Fruit fly (Drosophila melanogaster) whole organism, embryonic: Measurements from ENCODE around the gene CG32708.

Source experiments
- Asciz ChIP-seq: fragments of 200-800 bp; sonication (Bioruptor generic); optimal IDR thresholded peaks from 2 replicates; lab custom pipeline; 2017; ENCODE audit warnings: missing biosample characterization, mild to moderate bottlenecking, missing genetic modification characterization, missing genetic modification reagents
- CG10274 ChIP-seq: fragments of 200-800 bp; sonication (Bioruptor generic); optimal IDR thresholded peaks from 3 replicates; lab custom pipeline; 2017; ENCODE audit warnings: missing biosample characterization, mild to moderate bottlenecking, missing genetic modification characterization
- Hr51 ChIP-seq, 2 experiments: fragments of 200-800 bp; sonication (Bioruptor generic); optimal IDR thresholded peaks; 2 replicates in 1 of 2; 3 replicates in 1 of 2; lab custom pipeline; 2016 to 2018; ENCODE audit warnings: missing biosample characterization in 2 of 2, missing genetic modification characterization in 2 of 2, mild to moderate bottlenecking in 1 of 2, moderate library complexity in 1 of 2
- Oaz ChIP-seq: fragments of 200-800 bp; sonication (Bioruptor generic); IDR thresholded peaks from 2 replicates; pipeline ENCODE4 v1.3.6; 2022; ENCODE audit warnings: missing biosample characterization, missing genetic modification characterization
- sd ChIP-seq: fragments of 200-800 bp; sonication (Bioruptor generic); optimal IDR thresholded peaks from 3 replicates; lab custom pipeline; 2018; ENCODE audit warnings: missing biosample characterization, mild to moderate bottlenecking, missing genetic modification characterization, moderate library complexity
- sr ChIP-seq: fragments of 200-800 bp; sonication (Bioruptor generic); IDR thresholded peaks from 3 replicates; pipeline ENCODE4 v1.3.6; 2022; ENCODE audit warnings: missing biosample characterization, missing genetic modification characterization
- zf30C ChIP-seq: fragments of 200-800 bp; sonication (Bioruptor generic); optimal IDR thresholded peaks from 3 replicates; lab custom pipeline; 2018; ENCODE audit warnings: missing biosample characterization, mild to moderate bottlenecking, missing genetic modification characterization

- TF ChIP-seq CG10274 (GFP tag; lab: Kevin White, UChicago) (no peak), zf30C (GFP tag; lab: Kevin White, UChicago) (peak; percentile 11), sd (tag; lab: Kevin White, UChicago) (no peak), Hr51 (GFP tag; optimal IDR thresholded peaks at IDR 0.05; lab: Kevin White, UChicago) (peak in 1 of 2 experiments; percentile 35), Asciz (peak; percentile 19), Oaz (GFP tag; lab: Robert Waterston, UW) (no peak), sr (peak; percentile 58; the same call in 2 of the 3 replicates)
Measured at dm6 chrX:9119671-9120364, 34.1 kb downstream of the CG32708 start.
